Worm (Caenorhabditis elegans) whole organism, early embryonic: ENCODE measurements around the gene msp-77.
"Not testable (repeated sequence)": the region's sequence is repeated elsewhere in the genome, so short reads cannot be mapped to it uniquely, and the experiment has no call there.

Experiments used
- B0310.2 ChIP-seq: sonication (generic microtip); optimal IDR thresholded peaks from 2 replicates; lab custom pipeline; 2016; ENCODE audit warnings: mild to moderate bottlenecking, missing genetic modification characterization, missing compliant biosample characterization
- F13C5.2 ChIP-seq: sonication (generic microtip); optimal IDR thresholded peaks from 2 replicates; lab custom pipeline; 2017; ENCODE audit warnings: mild to moderate bottlenecking, missing genetic modification characterization, inconsistent platforms, missing compliant biosample characterization
- aly-1 ChIP-seq: sonication (generic microtip); optimal IDR thresholded peaks from 2 replicates; lab custom pipeline; 2016; ENCODE audit warnings: missing genetic modification characterization, missing compliant biosample characterization
- ama-1 ChIP-seq: fragments of 150-350 bp; optimal IDR thresholded peaks from 2 replicates; lab custom pipeline; 2014
- ceh-13 ChIP-seq: fragments of 200-800 bp; sonication (Bioruptor generic); optimal IDR thresholded peaks from 2 replicates; lab custom pipeline; 2018; ENCODE audit warnings: mild to moderate bottlenecking, missing genetic modification characterization, missing compliant biosample characterization
- ceh-36 ChIP-seq: sonication (generic microtip); optimal IDR thresholded peaks from 2 replicates; lab custom pipeline; 2016; ENCODE audit warnings: missing genetic modification characterization, inconsistent platforms, missing compliant biosample characterization
- ets-7 ChIP-seq: sonication (generic microtip); optimal IDR thresholded peaks from 2 replicates; lab custom pipeline; 2016; ENCODE audit warnings: missing genotype, missing genetic modification characterization, missing compliant biosample characterization
- flt-1 ChIP-seq: fragments of 200-800 bp; sonication (Bioruptor generic); IDR thresholded peaks from 2 replicates; pipeline ENCODE4 v1.3.6; 2022; ENCODE audit warnings: missing genetic modification characterization, missing compliant biosample characterization
- hmbx-1 ChIP-seq: sonication (generic microtip); optimal IDR thresholded peaks from 2 replicates; lab custom pipeline; 2016; ENCODE audit warnings: mild to moderate bottlenecking, missing genetic modification characterization, missing compliant biosample characterization
- hmg-4 ChIP-seq: fragments of 200-800 bp; sonication (Bioruptor generic); optimal IDR thresholded peaks from 2 replicates; lab custom pipeline; 2018; ENCODE audit warnings: mild to moderate bottlenecking, missing genetic modification characterization, missing compliant biosample characterization
- hnd-1 ChIP-seq: sonication (generic microtip); optimal IDR thresholded peaks from 2 replicates; lab custom pipeline; 2016; ENCODE audit warnings: missing genetic modification characterization, missing compliant biosample characterization
- pes-1 ChIP-seq: fragments of 200-800 bp; sonication (Bioruptor generic); IDR thresholded peaks from 2 replicates; pipeline ENCODE4 v1.3.6; 2022; ENCODE audit warnings: missing genetic modification reagents, missing genetic modification characterization, missing compliant biosample characterization
- scrt-1 ChIP-seq: fragments of 200-800 bp; sonication (Bioruptor generic); IDR thresholded peaks from 2 replicates; pipeline ENCODE4 v1.3.6; 2022; ENCODE audit warnings: missing genetic modification characterization, missing compliant biosample characterization
- sea-1 ChIP-seq: fragments of 200-800 bp; sonication (Bioruptor generic); conservative IDR thresholded peaks from 2 replicates; pipeline ENCODE4 v1.3.6; 2022; ENCODE audit warnings: missing genetic modification characterization, missing compliant biosample characterization
- tbx-11 ChIP-seq: fragments of 200-800 bp; sonication (Bioruptor generic); IDR thresholded peaks from 2 replicates; pipeline ENCODE4 v1.3.6; 2022; ENCODE audit warnings: missing genetic modification characterization, missing compliant biosample characterization
- tbx-37 ChIP-seq: fragments of 200-800 bp; sonication (Bioruptor generic); conservative IDR thresholded peaks from 2 replicates; pipeline ENCODE4 v1.3.6; 2022; ENCODE audit warnings: missing genetic modification reagents, missing genetic modification characterization, missing compliant biosample characterization
- tra-4 ChIP-seq: sonication (generic microtip); optimal IDR thresholded peaks from 2 replicates; lab custom pipeline; 2017; ENCODE audit warnings: missing genetic modification characterization, missing compliant biosample characterization

msp-77 gene

ce11 chrIV:9894331-9894730, at the start of gene msp-77:
msp-77 (plus strand) TSS chrIV:9894631.
- not testable (repeated sequence) for TF ChIP-seq F13C5.2 (tag; lab: Kevin White, UChicago); sea-1; hmg-4 (GFP tag; lab: Kevin White, UChicago)

- TF ChIP-seq tbx-37 (GFP tag; lab: Robert Waterston, UW) (no peak), tra-4 (tag; lab: Kevin White, UChicago) (no peak), F13C5.2 (tag; lab: Kevin White, UChicago) (no peak), hmbx-1 (tag; lab: Kevin White, UChicago) (no peak), flt-1 (GFP tag; lab: Robert Waterston, UW) (no peak), aly-1 (no peak), ceh-13 (no peak), scrt-1 (no peak), ets-7 (no peak), tbx-11 (GFP tag; lab: Robert Waterston, UW) (no peak), ceh-36 (tag; lab: Kevin White, UChicago) (no peak), sea-1 (no peak), pes-1 (GFP tag; lab: Robert Waterston, UW) (no peak), hnd-1 (tag; lab: Kevin White, UChicago) (no peak)
These were observed 47.9 kb upstream of the msp-77 start, which contains the start of gene K07F5.6 for ce11 chrIV:9846574-9846973. K07F5.6 (minus strand) TSS chrIV:9846674.

- TF ChIP-seq tra-4 (tag; lab: Kevin White, UChicago) = no peak
- no peak for TF ChIP-seq ama-1 (lab: Kevin White, UChicago)
- no peak for TF ChIP-seq scrt-1
- no peak for TF ChIP-seq F13C5.2 (tag; lab: Kevin White, UChicago)
- TF ChIP-seq hnd-1 (tag; lab: Kevin White, UChicago) = no peak
- no peak for TF ChIP-seq flt-1 (GFP tag; lab: Robert Waterston, UW)
- no peak for TF ChIP-seq pes-1 (GFP tag; lab: Robert Waterston, UW)
- no peak for TF ChIP-seq aly-1
- no peak for TF ChIP-seq B0310.2 (tag; lab: Kevin White, UChicago)
- no peak for TF ChIP-seq ceh-13
These were observed 46.4 kb upstream of the msp-77 start, which contains the start of gene K07F5.7 for ce11 chrIV:9848075-9848474. K07F5.7 (minus strand) TSS chrIV:9848175.

ce11 chrIV:9849624-9850023, 44.8 kb upstream of the msp-77 start, which contains the start of gene K07F5.8:
K07F5.8 (minus strand) TSS chrIV:9849724.
- TF ChIP-seq hmbx-1 (tag; lab: Kevin White, UChicago) (no peak), hnd-1 (tag; lab: Kevin White, UChicago) (no peak), tbx-37 (GFP tag; lab: Robert Waterston, UW) (no peak), pes-1 (GFP tag; lab: Robert Waterston, UW) (no peak), ceh-13 (no peak), B0310.2 (tag; lab: Kevin White, UChicago) (no peak), sea-1 (no peak)

- no peak for TF ChIP-seq flt-1 (GFP tag; lab: Robert Waterston, UW)
- TF ChIP-seq F13C5.2 (tag; lab: Kevin White, UChicago) = no peak
- TF ChIP-seq hmg-4 (GFP tag; lab: Kevin White, UChicago) = no peak
- TF ChIP-seq aly-1 = no peak
- no peak for TF ChIP-seq pes-1 (GFP tag; lab: Robert Waterston, UW)
- no peak for TF ChIP-seq ama-1 (lab: Kevin White, UChicago)
- no peak for TF ChIP-seq tbx-11 (GFP tag; lab: Robert Waterston, UW)
- no peak for TF ChIP-seq tbx-37 (GFP tag; lab: Robert Waterston, UW)
These were observed 43.5 kb upstream of the msp-77 start, which contains the start of gene ssp-10 for ce11 chrIV:9850931-9851330. ssp-10 (minus strand) TSS chrIV:9851031.

ce11 chrIV:9852250-9852649, 42.2 kb upstream of the msp-77 start, which contains the start of gene ssq-1:
ssq-1 (plus strand) TSS chrIV:9852550.
- TF ChIP-seq tbx-11 (GFP tag; lab: Robert Waterston, UW) (no peak), ceh-36 (tag; lab: Kevin White, UChicago) (no peak), hnd-1 (tag; lab: Kevin White, UChicago) (no peak), aly-1 (no peak), ceh-13 (no peak), B0310.2 (tag; lab: Kevin White, UChicago) (no peak), hmbx-1 (tag; lab: Kevin White, UChicago) (no peak), tbx-37 (GFP tag; lab: Robert Waterston, UW) (no peak), sea-1 (no peak), F13C5.2 (tag; lab: Kevin White, UChicago) (no peak), pes-1 (GFP tag; lab: Robert Waterston, UW) (no peak), hmg-4 (GFP tag; lab: Kevin White, UChicago) (no peak)

ce11 chrIV:9852818-9853466, 41.5 kb upstream of the msp-77 start:
- TF ChIP-seq tra-4 (tag; lab: Kevin White, UChicago) (no peak), scrt-1 (no peak), aly-1 (peak; percentile 50)

- TF ChIP-seq F13C5.2 (tag; lab: Kevin White, UChicago) (no peak), scrt-1 (no peak), ceh-36 (tag; lab: Kevin White, UChicago) (no peak)
These were observed 39.5 kb upstream of the msp-77 start for ce11 chrIV:9854952-9855351.
